Worm (Caenorhabditis elegans) whole organism, L2 larva: ENCODE measurements around the gene nas-19.

Source experiments
- C34F6.9 ChIP-seq: fragments of 150-350 bp; optimal IDR thresholded peaks from 2 replicates; lab custom pipeline; 2014; ENCODE audit warnings: missing biosample characterization, missing genetic modification characterization
- lin-39 ChIP-seq: fragments of 150-350 bp; optimal IDR thresholded peaks from 2 replicates; lab custom pipeline; 2014; ENCODE audit warnings: missing biosample characterization, missing genetic modification reagents, missing genetic modification characterization
- nhr-6 ChIP-seq: fragments of 150-350 bp; optimal IDR thresholded peaks from 2 replicates; lab custom pipeline; 2014; ENCODE audit warnings: missing biosample characterization, missing genetic modification characterization

- TF ChIP-seq nhr-6: no peak
- TF ChIP-seq C34F6.9: no peak
- no peak for TF ChIP-seq lin-39 (tag; lab: Kevin White, UChicago)
Measured at ce11 chrV:11403702-11404101, 1.2 kb upstream of the nas-19 start.
